Worm (Caenorhabditis elegans) whole organism, early embryonic: ENCODE measurements around the gene Y75B8A.28.

Experiments
- B0310.2 ChIP-seq: sonication (generic microtip); optimal IDR thresholded peaks from 2 replicates; lab custom pipeline; 2016; ENCODE audit warnings: mild to moderate bottlenecking, missing genetic modification characterization, missing compliant biosample characterization
- aly-1 ChIP-seq: sonication (generic microtip); optimal IDR thresholded peaks from 2 replicates; lab custom pipeline; 2016; ENCODE audit warnings: missing genetic modification characterization, missing compliant biosample characterization
- ama-1 ChIP-seq: fragments of 150-350 bp; optimal IDR thresholded peaks from 2 replicates; lab custom pipeline; 2014
- ceh-13 ChIP-seq: fragments of 200-800 bp; sonication (Bioruptor generic); optimal IDR thresholded peaks from 2 replicates; lab custom pipeline; 2018; ENCODE audit warnings: mild to moderate bottlenecking, missing genetic modification characterization, missing compliant biosample characterization
- ets-7 ChIP-seq: sonication (generic microtip); optimal IDR thresholded peaks from 2 replicates; lab custom pipeline; 2016; ENCODE audit warnings: missing genotype, missing genetic modification characterization, missing compliant biosample characterization
- flt-1 ChIP-seq: fragments of 200-800 bp; sonication (Bioruptor generic); IDR thresholded peaks from 2 replicates; pipeline ENCODE4 v1.3.6; 2022; ENCODE audit warnings: missing genetic modification characterization, missing compliant biosample characterization
- hmg-4 ChIP-seq: fragments of 200-800 bp; sonication (Bioruptor generic); optimal IDR thresholded peaks from 2 replicates; lab custom pipeline; 2018; ENCODE audit warnings: mild to moderate bottlenecking, missing genetic modification characterization, missing compliant biosample characterization
- hnd-1 ChIP-seq: sonication (generic microtip); optimal IDR thresholded peaks from 2 replicates; lab custom pipeline; 2016; ENCODE audit warnings: missing genetic modification characterization, missing compliant biosample characterization
- tbx-11 ChIP-seq: fragments of 200-800 bp; sonication (Bioruptor generic); IDR thresholded peaks from 2 replicates; pipeline ENCODE4 v1.3.6; 2022; ENCODE audit warnings: missing genetic modification characterization, missing compliant biosample characterization

- no peak for TF ChIP-seq ama-1 (lab: Kevin White, UChicago)
- TF ChIP-seq ets-7 (tag; lab: Kevin White, UChicago) = no peak
- TF ChIP-seq hnd-1 (tag; lab: Kevin White, UChicago) = no peak
- TF ChIP-seq B0310.2 (tag; lab: Kevin White, UChicago) = no peak
- TF ChIP-seq hmg-4 = no peak
- TF ChIP-seq ceh-13 = no peak
- no peak for TF ChIP-seq aly-1 (tag; lab: Kevin White, UChicago)
- TF ChIP-seq flt-1 (GFP tag; lab: Robert Waterston, UW) = no peak
- no peak for TF ChIP-seq tbx-11 (GFP tag; lab: Robert Waterston, UW)
These were observed 48.5 kb upstream of the Y75B8A.28 start for ce11 chrIII:12270391-12270790.
